Fruit fly (Drosophila melanogaster) whole organism, embryonic: ENCODE results near the gene Btnd.
A peak's percentile ranks its signal among the peaks of the same experiment; 100 is the strongest.

ENCODE experiments used
- CG1024 ChIP-seq: fragments of 200-800 bp; sonication (Bioruptor generic); IDR thresholded peaks from 2 replicates; pipeline ENCODE4 v1.3.6; 2022; ENCODE audit warnings: missing biosample characterization, missing genetic modification characterization
- CG10274 ChIP-seq: fragments of 200-800 bp; sonication (Bioruptor generic); optimal IDR thresholded peaks from 3 replicates; lab custom pipeline; 2017; ENCODE audit warnings: missing biosample characterization, mild to moderate bottlenecking, missing genetic modification characterization
- CG12744 ChIP-seq: fragments of 200-800 bp; sonication (Bioruptor generic); optimal IDR thresholded peaks from 2 replicates; lab custom pipeline; 2016; ENCODE audit warnings: missing biosample characterization, missing genetic modification characterization
- CG13775 ChIP-seq: fragments of 200-800 bp; sonication (Bioruptor generic); optimal IDR thresholded peaks from 3 replicates; lab custom pipeline; 2017; ENCODE audit warnings: missing biosample characterization, mild to moderate bottlenecking, missing genetic modification characterization
- CG14441 ChIP-seq: fragments of 200-800 bp; sonication (Bioruptor generic); IDR thresholded peaks from 2 replicates; pipeline ENCODE4 v1.3.6; 2022; ENCODE audit warnings: missing biosample characterization, missing genetic modification characterization
- CG15479 ChIP-seq: fragments of 200-800 bp; sonication (Bioruptor generic); optimal IDR thresholded peaks from 3 replicates; lab custom pipeline; 2019; ENCODE audit warnings: missing biosample characterization, mild to moderate bottlenecking, missing genetic modification characterization, moderate library complexity
- CG1603 ChIP-seq: fragments of 200-800 bp; sonication (Bioruptor generic); optimal IDR thresholded peaks from 2 replicates; lab custom pipeline; 2019; ENCODE audit warnings: missing biosample characterization, mild to moderate bottlenecking, missing genetic modification characterization, moderate library complexity
- CG1832 ChIP-seq: fragments of 200-800 bp; sonication (Bioruptor generic); optimal IDR thresholded peaks from 2 replicates; lab custom pipeline; 2017; ENCODE audit warnings: missing biosample characterization, mild to moderate bottlenecking, missing genetic modification characterization, inconsistent platforms
- CG2199 ChIP-seq: fragments of 200-800 bp; sonication (Bioruptor generic); IDR thresholded peaks from 3 replicates; pipeline ENCODE4 v1.3.6; 2022; ENCODE audit warnings: missing biosample characterization, missing genetic modification characterization
- CG30020 ChIP-seq: fragments of 200-800 bp; optimal IDR thresholded peaks from 2 replicates; lab custom pipeline; 2019; ENCODE audit warnings: missing biosample characterization, mild to moderate bottlenecking, missing genetic modification characterization, moderate library complexity
- CG31224 ChIP-seq: fragments of 200-800 bp; sonication (Bioruptor generic); IDR thresholded peaks from 2 replicates; pipeline ENCODE4 v1.3.6; 2022; ENCODE audit warnings: missing biosample characterization, missing genetic modification characterization
- CG3281 ChIP-seq: fragments of 200-800 bp; sonication (Bioruptor generic); optimal IDR thresholded peaks from 3 replicates; lab custom pipeline; 2017; ENCODE audit warnings: missing biosample characterization, mild to moderate bottlenecking, missing genetic modification characterization
- CG34224 ChIP-seq: fragments of 200-800 bp; sonication (Bioruptor generic); IDR thresholded peaks from 3 replicates; pipeline ENCODE4 v1.3.6; 2022; ENCODE audit warnings: missing biosample characterization, missing genetic modification characterization; ENCODE audit not compliant: partially characterized antibody
- CG34376 ChIP-seq: fragments of 200-800 bp; sonication (Bioruptor generic); optimal IDR thresholded peaks from 2 replicates; lab custom pipeline; 2018; ENCODE audit warnings: missing biosample characterization, mild to moderate bottlenecking, missing genetic modification characterization
- CG34422 ChIP-seq: fragments of 200-800 bp; sonication (Bioruptor generic); IDR thresholded peaks from 3 replicates; pipeline ENCODE4 v1.3.6; 2022; ENCODE audit warnings: missing biosample characterization, missing genetic modification characterization
- CG3838 ChIP-seq: fragments of 200-800 bp; sonication (Bioruptor generic); optimal IDR thresholded peaks from 3 replicates; lab custom pipeline; 2016; ENCODE audit warnings: missing biosample characterization, missing genetic modification characterization
- CG4360 ChIP-seq: fragments of 200-800 bp; sonication (Bioruptor generic); IDR thresholded peaks from 2 replicates; pipeline ENCODE4 v1.3.6; 2022; ENCODE audit warnings: missing biosample characterization, missing genetic modification characterization
- CG8478 ChIP-seq: fragments of >200 bp; optimal IDR thresholded peaks from 2 replicates; lab custom pipeline; 2018
- CrebB ChIP-seq: fragments of 200-800 bp; sonication (Bioruptor generic); optimal IDR thresholded peaks from 3 replicates; lab custom pipeline; 2018; ENCODE audit warnings: missing biosample characterization, mild to moderate bottlenecking, missing genetic modification characterization
- Deaf1 ChIP-seq: fragments of 200-800 bp; optimal IDR thresholded peaks from 3 replicates; lab custom pipeline; 2019; ENCODE audit warnings: missing biosample characterization, mild to moderate bottlenecking, missing genetic modification characterization, moderate library complexity
- Dp ChIP-seq: fragments of 200-800 bp; sonication (Bioruptor generic); optimal IDR thresholded peaks from 2 replicates; lab custom pipeline; 2018; ENCODE audit warnings: missing biosample characterization, mild to moderate bottlenecking, missing genetic modification characterization, moderate library complexity
- Dref ChIP-seq: fragments of 200-800 bp; sonication (Bioruptor generic); IDR thresholded peaks from 2 replicates; pipeline ENCODE4 v1.3.6; 2022; ENCODE audit warnings: missing biosample characterization, missing genetic modification characterization
- Drgx ChIP-seq: fragments of 200-800 bp; sonication (Bioruptor generic); IDR thresholded peaks from 2 replicates; pipeline ENCODE4 v1.3.6; 2022; ENCODE audit warnings: missing biosample characterization, missing genetic modification characterization
- Fer1 ChIP-seq: fragments of 200-800 bp; sonication (Bioruptor generic); optimal IDR thresholded peaks from 2 replicates; lab custom pipeline; 2017; ENCODE audit warnings: missing biosample characterization, mild to moderate bottlenecking, missing genetic modification characterization
- Gug ChIP-seq: fragments of 200-800 bp; sonication (Bioruptor generic); IDR thresholded peaks from 4 replicates; pipeline ENCODE4 v1.3.6; 2022; ENCODE audit warnings: missing biosample characterization, missing genetic modification characterization
- Hmr ChIP-seq: fragments of 200-800 bp; sonication (Bioruptor generic); optimal IDR thresholded peaks from 3 replicates; lab custom pipeline; 2017; ENCODE audit warnings: mild to moderate bottlenecking, missing biosample characterization, missing genetic modification reagents, missing genetic modification characterization
- MBD-R2 ChIP-seq: fragments of 200-800 bp; sonication (Bioruptor generic); IDR thresholded peaks from 2 replicates; pipeline ENCODE4 v1.3.6; 2022; ENCODE audit warnings: missing biosample characterization, missing genetic modification characterization
- MESR4 ChIP-seq: fragments of 200-800 bp; sonication (Bioruptor generic); optimal IDR thresholded peaks from 2 replicates; lab custom pipeline; 2018; ENCODE audit warnings: missing biosample characterization, mild to moderate bottlenecking, missing genetic modification characterization, moderate library complexity
- TFAM ChIP-seq: fragments of 200-800 bp; sonication (Bioruptor generic); optimal IDR thresholded peaks from 2 replicates; lab custom pipeline; 2017; ENCODE audit warnings: missing biosample characterization, missing genetic modification characterization, inconsistent platforms
- Trl ChIP-seq, 3 experiments: fragments of >200 bp in 2 of 3; fragments of 200-800 bp in 1 of 3; sonication (Bioruptor generic) in 1 of 3; optimal IDR thresholded peaks; 2 replicates in 1 of 3; 3 replicates in 2 of 3; lab custom pipeline; 2016 to 2017; ENCODE audit warnings: missing biosample characterization in 1 of 3, missing genetic modification characterization in 1 of 3
- az2 ChIP-seq: fragments of 200-800 bp; sonication (Bioruptor generic); optimal IDR thresholded peaks from 3 replicates; lab custom pipeline; 2016; ENCODE audit warnings: missing biosample characterization, missing genetic modification characterization
- cg ChIP-seq: fragments of 200-800 bp; sonication (Bioruptor generic); optimal IDR thresholded peaks from 3 replicates; lab custom pipeline; 2019; ENCODE audit warnings: missing biosample characterization, mild to moderate bottlenecking, missing genetic modification characterization, moderate library complexity
- crol ChIP-seq: fragments of 200-800 bp; sonication (Bioruptor generic); IDR thresholded peaks from 2 replicates; pipeline ENCODE4 v1.3.6; 2022; ENCODE audit warnings: missing biosample characterization, missing genetic modification characterization
- cwo ChIP-seq: fragments of 200-800 bp; sonication (Bioruptor generic); optimal IDR thresholded peaks from 3 replicates; lab custom pipeline; 2017; ENCODE audit warnings: missing biosample characterization, missing genetic modification characterization, mild to moderate bottlenecking, moderate library complexity, missing genetic modification reagents
- gfzf ChIP-seq: fragments of 200-800 bp; sonication (Bioruptor generic); optimal IDR thresholded peaks from 2 replicates; lab custom pipeline; 2016; ENCODE audit warnings: missing biosample characterization, mild to moderate bottlenecking, missing genetic modification characterization, moderate library complexity
- hbn ChIP-seq: fragments of 200-800 bp; sonication (Bioruptor generic); IDR thresholded peaks from 2 replicates; pipeline ENCODE4 v1.3.6; 2022; ENCODE audit warnings: missing biosample characterization, missing genetic modification characterization; ENCODE audit not compliant: partially characterized antibody
- inv ChIP-seq: fragments of 200-800 bp; sonication (Bioruptor generic); IDR thresholded peaks from 2 replicates; pipeline ENCODE4 v1.3.6; 2022; ENCODE audit warnings: missing biosample characterization, missing genetic modification characterization; ENCODE audit not compliant: partially characterized antibody
- pb ChIP-seq: fragments of 200-800 bp; sonication (Bioruptor generic); optimal IDR thresholded peaks from 3 replicates; lab custom pipeline; 2016; ENCODE audit warnings: missing biosample characterization, missing genetic modification characterization
- pzg ChIP-seq: fragments of 200-800 bp; sonication (Bioruptor generic); optimal IDR thresholded peaks from 3 replicates; lab custom pipeline; 2018; ENCODE audit warnings: missing biosample characterization, mild to moderate bottlenecking, missing genetic modification characterization, moderate library complexity
- rib ChIP-seq: fragments of 200-800 bp; sonication (Bioruptor generic); IDR thresholded peaks from 2 replicates; pipeline ENCODE4 v1.3.6; 2022; ENCODE audit warnings: missing biosample characterization, missing genetic modification characterization
- sens ChIP-seq: fragments of 200-800 bp; sonication (Bioruptor generic); peaks from one replicate; lab custom pipeline; 2016; ENCODE audit warnings: missing biosample characterization, missing genetic modification characterization
- sob ChIP-seq: fragments of 200-800 bp; sonication (Bioruptor generic); IDR thresholded peaks from 2 replicates; pipeline ENCODE4 v1.3.6; 2022; ENCODE audit warnings: missing biosample characterization, missing genetic modification characterization
- twi ChIP-seq: fragments of 200-800 bp; optimal IDR thresholded peaks from 2 replicates; lab custom pipeline; 2019; ENCODE audit warnings: missing biosample characterization, mild to moderate bottlenecking, missing genetic modification characterization, moderate library complexity
- unc-4 ChIP-seq: fragments of 200-800 bp; sonication (Bioruptor generic); IDR thresholded peaks from 2 replicates; pipeline ENCODE4 v1.3.6; 2022; ENCODE audit warnings: missing biosample characterization, missing genetic modification characterization; ENCODE audit not compliant: partially characterized antibody
- zf30C ChIP-seq: fragments of 200-800 bp; sonication (Bioruptor generic); optimal IDR thresholded peaks from 3 replicates; lab custom pipeline; 2018; ENCODE audit warnings: missing biosample characterization, mild to moderate bottlenecking, missing genetic modification characterization

Gene Btnd

dm6 chrX:6224225-6225190 is 5.4 kb upstream of the Btnd start, which contains the start of gene sqh (continued):
- TF ChIP-seq CG8478 (lab: Kevin White, UChicago): peak; percentile 77
- peak; percentile 83 for TF ChIP-seq CG34376 (GFP tag; lab: Kevin White, UChicago)
- TF ChIP-seq TFAM (GFP tag; lab: Kevin White, UChicago): no peak
- peak; percentile 92 for TF ChIP-seq Drgx (GFP tag; lab: Robert Waterston, UW)
- TF ChIP-seq CG15479 (GFP tag; lab: Kevin White, UChicago): peak; percentile 94
- TF ChIP-seq CG1603 (tag; lab: Kevin White, UChicago): peak; percentile 66
- TF ChIP-seq inv (GFP tag; lab: Robert Waterston, UW): no peak
- TF ChIP-seq CG2199: 0 out of 3 replicates have a peak, but pooled peaks have one; percentile 72
- peak; percentile 38; the same call in 1 of the 2 replicates for TF ChIP-seq CG1024
- peak; percentile 69 for TF ChIP-seq CG10274
- TF ChIP-seq, all 482 proteins: peak for 375

DNA sequence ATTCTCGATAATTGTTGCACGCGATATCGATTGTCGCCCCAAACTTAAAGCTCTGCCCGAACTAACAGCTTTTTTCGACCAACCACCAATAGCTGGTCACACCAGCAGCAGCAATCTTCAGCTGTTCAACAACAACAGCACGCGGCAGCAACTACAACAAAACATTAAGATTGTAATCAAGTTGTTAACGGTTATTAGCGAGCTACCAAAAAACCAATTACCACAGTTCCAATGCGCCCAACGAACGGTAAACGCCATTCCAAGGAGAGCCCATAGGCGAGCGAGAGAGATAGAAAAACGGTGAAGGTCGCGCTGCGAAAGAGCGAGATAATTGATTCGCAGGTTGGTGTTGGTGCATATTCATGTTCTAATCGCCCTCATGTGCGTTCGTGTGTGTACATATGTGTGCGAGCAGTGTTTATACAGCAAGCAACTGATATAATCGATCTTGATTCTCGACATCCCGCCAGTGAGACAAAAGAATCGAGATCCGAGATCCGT is 768 bp upstream of the Btnd start, which contains the start of gene Efr:
TSS of gene Efr (plus strand) at position 113 of the 501 bp plus-strand sequence.
- TF ChIP-seq CG30020 (tag; lab: Kevin White, UChicago) (no peak), CG13775 (GFP tag; lab: Kevin White, UChicago) (no peak), CrebB (tag; lab: Kevin White, UChicago) (peak; percentile 28), CG15479 (GFP tag; lab: Kevin White, UChicago) (peak; percentile 10), Fer1 (GFP tag; lab: Kevin White, UChicago) (peak; percentile 15), CG34224 (GFP tag; lab: Robert Waterston, UW) (0 out of 3 replicates have a peak, but pooled peaks have one; percentile 24), zf30C (GFP tag; lab: Kevin White, UChicago) (no peak), CG3838 (GFP tag; lab: Kevin White, UChicago) (peak; percentile 61), CG3281 (GFP tag; lab: Kevin White, UChicago) (peak; percentile 26), hbn (GFP tag; lab: Robert Waterston, UW) (peak; percentile 33; the same call in 1 of the 2 replicates), unc-4 (peak; percentile 52), gfzf (GFP tag; lab: Kevin White, UChicago) (peak; percentile 59), CG34422 (GFP tag; lab: Robert Waterston, UW) (peak; percentile 35; the same call in 1 of the 3 replicates), crol (no peak), cg (GFP tag; lab: Kevin White, UChicago) (peak; percentile 88), Hmr (GFP tag; lab: Kevin White, UChicago) (peak; percentile 30), MESR4 (peak; percentile 56), CG31224 (no peak), rib (peak; percentile 34; the same call in 1 of the 2 replicates), sob (GFP tag; lab: Robert Waterston, UW) (0 out of 2 replicates have a peak, but pooled peaks have one; percentile 16), sens (GFP tag; lab: Kevin White, UChicago) (peak; percentile 48), pzg (GFP tag; lab: Kevin White, UChicago) (peak; percentile 56), CG4360 (GFP tag; lab: Robert Waterston, UW) (peak; percentile 72), CG10274 (no peak), Dref (GFP tag; lab: Robert Waterston, UW) (peak; percentile 76), MBD-R2 (GFP tag; lab: Robert Waterston, UW) (peak; percentile 50), Trl (optimal IDR thresholded peaks at IDR 0.05; lab: Kevin White, UChicago) (peak in 1 of 2 experiments; percentile 35), Trl (GFP tag; optimal IDR thresholded peaks at IDR 0.05; lab: Kevin White, UChicago) (no peak), twi (tag; lab: Kevin White, UChicago) (no peak), CG1832 (GFP tag; lab: Kevin White, UChicago) (peak; percentile 25), Gug (no peak), CG12744 (GFP tag; lab: Kevin White, UChicago) (no peak), CG14441 (GFP tag; lab: Robert Waterston, UW) (peak; percentile 28; the same call in 1 of the 2 replicates), az2 (GFP tag; lab: Kevin White, UChicago) (no peak), pb (peak; percentile 2), cwo (GFP tag; lab: Kevin White, UChicago) (peak; percentile 39), Dp (GFP tag; lab: Kevin White, UChicago) (peak; percentile 84), Deaf1 (tag; lab: Kevin White, UChicago) (peak; percentile 28), TFAM (GFP tag; lab: Kevin White, UChicago) (no peak)
